Fruit fly (Drosophila melanogaster): ENCODE results near the gene CG13907.

DNA sequence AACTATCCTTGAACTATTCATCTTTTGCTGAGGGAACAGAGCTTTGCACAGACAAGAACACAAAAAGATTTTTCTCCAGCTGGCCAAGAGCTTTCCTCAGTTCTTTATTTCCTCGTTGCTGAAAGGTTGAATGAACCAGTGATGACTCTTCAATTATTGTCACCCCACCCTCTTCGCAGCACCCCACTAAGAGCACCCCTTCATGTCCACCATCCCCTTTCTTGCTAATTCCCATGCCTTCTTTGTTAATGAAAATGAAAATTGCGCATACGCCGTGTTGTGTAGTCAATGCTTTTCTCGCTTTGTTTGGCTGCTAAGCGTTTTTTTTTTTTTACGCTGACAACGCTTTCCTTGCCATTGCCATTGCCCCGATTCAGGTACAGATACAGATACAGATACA lies 2.0 kb upstream of the CG13907 start:
- TF ChIP-seq Lpt (GFP tag; optimal IDR thresholded peaks at IDR 0.05), result no peak
- no peak for TF ChIP-seq achi (GFP tag; optimal IDR thresholded peaks at IDR 0.05)
- TF ChIP-seq Ets96B (tag; optimal IDR thresholded peaks at IDR 0.05), result no peak
- TF ChIP-seq OdsH (GFP tag; optimal IDR thresholded peaks at IDR 0.05), result no peak
- TF ChIP-seq Sox102F (GFP tag; optimal IDR thresholded peaks at IDR 0.05), result no peak
